Worm (Caenorhabditis elegans) whole organism, young adult: ENCODE measurements around the gene sru-26.

Experiments
- F52B5.7 ChIP-seq: sonication (generic microtip); optimal IDR thresholded peaks from 2 replicates; lab custom pipeline; 2016; ENCODE audit warnings: mild to moderate bottlenecking, missing genetic modification characterization, missing compliant biosample characterization
- bed-1 ChIP-seq: fragments of 200-800 bp; sonication (Bioruptor generic); IDR thresholded peaks from 2 replicates; pipeline ENCODE4 v1.3.6; 2022; ENCODE audit warnings: missing genetic modification reagents, missing genetic modification characterization, missing compliant biosample characterization
- ceh-91 ChIP-seq: fragments of 200-800 bp; sonication (Bioruptor generic); IDR thresholded peaks from 2 replicates; pipeline ENCODE4 v1.3.6; 2022; ENCODE audit warnings: missing genetic modification reagents, missing genetic modification characterization, missing compliant biosample characterization
- dpl-1 ChIP-seq: fragments of 150-350 bp; optimal IDR thresholded peaks from 2 replicates; lab custom pipeline; 2014; ENCODE audit warnings: missing biosample characterization, missing genetic modification reagents, missing genetic modification characterization
- ekl-4 ChIP-seq: fragments of 200-800 bp; sonication (Bioruptor generic); IDR thresholded peaks from 2 replicates; pipeline ENCODE4 v1.3.6; 2022; ENCODE audit warnings: missing genetic modification reagents, missing genetic modification characterization, missing compliant biosample characterization
- lin-35 ChIP-seq, 3 experiments: fragments of 150-350 bp in 2 of 3; sonication (generic microtip) in 1 of 3; optimal IDR thresholded peaks; 2 replicates each; lab custom pipeline; 2014 to 2018; ENCODE audit warnings: missing biosample characterization in 3 of 3, missing genetic modification characterization in 3 of 3, missing genetic modification reagents in 3 of 3
- lir-1 ChIP-seq: fragments of 200-800 bp; sonication (Bioruptor generic); conservative IDR thresholded peaks from 2 replicates; pipeline ENCODE4 v1.3.6; 2022; ENCODE audit warnings: missing genetic modification reagents, missing genetic modification characterization, missing compliant biosample characterization
- mes-4 ChIP-seq: sonication (generic microtip); optimal IDR thresholded peaks from 2 replicates; lab custom pipeline; 2016; ENCODE audit warnings: missing genotype, missing genetic modification characterization, missing compliant biosample characterization
- mxl-1 ChIP-seq: sonication (generic microtip); optimal IDR thresholded peaks from 2 replicates; lab custom pipeline; 2016; ENCODE audit warnings: missing genetic modification characterization, missing compliant biosample characterization
- pha-4 ChIP-seq: fragments of 150-350 bp; sonication (generic microtip); optimal IDR thresholded peaks from 2 replicates; lab custom pipeline; 2014; ENCODE audit warnings: missing biosample characterization, missing genetic modification reagents, missing genetic modification characterization
- snpc-1.3 ChIP-seq: sonication (generic microtip); optimal IDR thresholded peaks from 2 replicates; lab custom pipeline; 2017; ENCODE audit warnings: missing genetic modification characterization, mild to moderate bottlenecking, missing compliant biosample characterization, antibody characterized with exemption, moderate library complexity, missing genotype, missing genetic modification reagents; ENCODE audit not compliant: insufficient read depth
- somi-1 ChIP-seq: fragments of 200-800 bp; sonication (Bioruptor generic); optimal IDR thresholded peaks from 2 replicates; lab custom pipeline; 2018; ENCODE audit warnings: mild to moderate bottlenecking, missing genetic modification characterization, missing compliant biosample characterization
- zim-3 ChIP-seq: sonication (generic microtip); optimal IDR thresholded peaks from 2 replicates; lab custom pipeline; 2017; ENCODE audit warnings: mild to moderate bottlenecking, missing genetic modification characterization, moderate library complexity, missing compliant biosample characterization

Gene sru-26

ce11 chrIV:12536358-12536757 lies 49.1 kb downstream of the sru-26 start:
- TF ChIP-seq bed-1 (no peak), lir-1 (no peak), mxl-1 (no peak), zim-3 (tag; lab: Kevin White, UChicago) (no peak), pha-4 (tag; lab: Kevin White, UChicago) (no peak), F52B5.7 (tag; lab: Kevin White, UChicago) (no peak), ceh-91 (GFP tag; lab: Robert Waterston, UW) (no peak), ekl-4 (GFP tag; lab: Robert Waterston, UW) (no peak), snpc-1.3 (tag; lab: Kevin White, UChicago) (no peak), somi-1 (GFP tag; lab: Kevin White, UChicago) (no peak), dpl-1 (GFP tag; lab: Kevin White, UChicago) (no peak)

- TF ChIP-seq lin-35 (GFP tag; optimal IDR thresholded peaks at IDR 0.05; lab: Kevin White, UChicago): no peak
- TF ChIP-seq mes-4 (tag; lab: Kevin White, UChicago): no peak
Measured at ce11 chrIV:12537694-12538093, 50.4 kb downstream of the sru-26 start.
